Worm (Caenorhabditis elegans): ENCODE data around the gene hsd-3.

- TF ChIP-seq unc-42 (tag; optimal IDR thresholded peaks at IDR 0.05), result peak; percentile 0
- no peak for TF ChIP-seq ama-1 (optimal IDR thresholded peaks at IDR 0.05)
- no peak for TF ChIP-seq sox-4 (tag; optimal IDR thresholded peaks at IDR 0.05)
- no peak for TF ChIP-seq mec-3 (tag; optimal IDR thresholded peaks at IDR 0.05; ENCODE audit: borderline replicate concordance)
- no peak for TF ChIP-seq pag-3 (tag; optimal IDR thresholded peaks at IDR 0.05; ENCODE audit: borderline replicate concordance)
- no peak for TF ChIP-seq pax-1 (tag; optimal IDR thresholded peaks at IDR 0.05)
- no peak for TF ChIP-seq ceh-9 (tag; optimal IDR thresholded peaks at IDR 0.05)
- TF ChIP-seq pqm-1 (tag; optimal IDR thresholded peaks at IDR 0.05), result no peak
- no peak for TF ChIP-seq ceh-22 (tag; optimal IDR thresholded peaks at IDR 0.05)
Measured at ce11 chrX:4997548-4998087, 11.5 kb upstream of the hsd-3 start, which contains the start of gene ZC8.6.

Data from whole organism, late embryonic.